Worm (Caenorhabditis elegans) whole organism, L4 larva: Measurements from ENCODE around the gene C07D8.6.

Experiments
- D1046.2 ChIP-seq: fragments of 200-800 bp; sonication (Bioruptor generic); IDR thresholded peaks from 2 replicates; pipeline ENCODE4 v1.3.6; 2022; ENCODE audit warnings: missing genetic modification characterization, missing compliant biosample characterization
- F10B5.3 ChIP-seq: sonication (generic microtip); optimal IDR thresholded peaks from 2 replicates; lab custom pipeline; 2016; ENCODE audit warnings: mild to moderate bottlenecking, missing genetic modification characterization, missing compliant biosample characterization
- F44E2.7 ChIP-seq: fragments of 200-800 bp; sonication (Bioruptor generic); IDR thresholded peaks from 2 replicates; pipeline ENCODE4 v2.1.2; 2022; ENCODE audit warnings: missing genetic modification characterization, missing compliant biosample characterization
- T26A8.4 ChIP-seq: fragments of 200-800 bp; sonication (Bioruptor generic); IDR thresholded peaks from 2 replicates; pipeline ENCODE4 v1.3.6; 2022; ENCODE audit warnings: missing genetic modification characterization, missing compliant biosample characterization
- Y75B8A.6 ChIP-seq: fragments of 200-800 bp; sonication (Bioruptor generic); IDR thresholded peaks from 2 replicates; pipeline ENCODE4 v1.3.6; 2022; ENCODE audit warnings: missing genetic modification reagents, missing genetic modification characterization, missing compliant biosample characterization
- ZK337.2 ChIP-seq: fragments of 200-800 bp; sonication (Bioruptor generic); IDR thresholded peaks from 2 replicates; pipeline ENCODE4 v1.3.6; 2022; ENCODE audit warnings: missing genetic modification reagents, missing genetic modification characterization, missing compliant biosample characterization
- aha-1 ChIP-seq: fragments of 150-350 bp; peaks from one replicate; lab custom pipeline; 2014; ENCODE audit warnings: missing biosample characterization, missing genetic modification characterization
- ama-1 ChIP-seq: fragments of 150-350 bp; optimal IDR thresholded peaks from 2 replicates; lab custom pipeline; 2014; ENCODE audit warnings: inconsistent platforms, mixed read lengths
- arid-1 ChIP-seq: fragments of 200-800 bp; sonication (Bioruptor generic); conservative IDR thresholded peaks from 2 replicates; pipeline ENCODE4 v1.3.6; 2022; ENCODE audit warnings: missing genetic modification reagents, missing genetic modification characterization, missing compliant biosample characterization
- ceh-20 ChIP-seq: fragments of 200-800 bp; sonication (Bioruptor generic); IDR thresholded peaks from 2 replicates; pipeline ENCODE4 v1.3.6; 2022; ENCODE audit warnings: missing genetic modification reagents, missing genetic modification characterization, missing compliant biosample characterization
- ceh-44 ChIP-seq: fragments of 200-800 bp; sonication (Bioruptor generic); IDR thresholded peaks from 2 replicates; pipeline ENCODE4 v1.3.6; 2022; ENCODE audit warnings: missing genetic modification reagents, missing genetic modification characterization, missing compliant biosample characterization
- ceh-62 ChIP-seq: sonication (generic microtip); optimal IDR thresholded peaks from 2 replicates; lab custom pipeline; 2017; ENCODE audit warnings: missing biosample characterization, missing genetic modification characterization
- cey-2 ChIP-seq: sonication (generic microtip); optimal IDR thresholded peaks from 3 replicates; lab custom pipeline; 2017; ENCODE audit warnings: missing genetic modification characterization, mild to moderate bottlenecking, missing compliant biosample characterization, antibody characterized with exemption, borderline replicate concordance; ENCODE audit not compliant: insufficient read depth
- ctbp-1 ChIP-seq: fragments of 200-800 bp; sonication (Bioruptor generic); IDR thresholded peaks from 2 replicates; pipeline ENCODE4 v1.3.6; 2022; ENCODE audit warnings: missing genetic modification reagents, missing genetic modification characterization, missing compliant biosample characterization
- daf-16 ChIP-seq, 3 experiments: sonication (generic microtip); optimal IDR thresholded peaks; 2 replicates each; lab custom pipeline; 2016 to 2017; ENCODE audit warnings: missing genetic modification characterization in 3 of 3, missing genetic modification reagents in 3 of 3, mild to moderate bottlenecking in 2 of 3, missing compliant biosample characterization in 2 of 3, missing biosample characterization in 1 of 3, moderate library complexity in 1 of 3
- daf-8 ChIP-seq: fragments of 200-800 bp; sonication (Bioruptor generic); IDR thresholded peaks from 2 replicates; pipeline ENCODE4 v1.3.6; 2022; ENCODE audit warnings: missing genetic modification characterization, missing compliant biosample characterization
- dpl-1 ChIP-seq: fragments of 150-350 bp; optimal IDR thresholded peaks from 2 replicates; lab custom pipeline; 2014; ENCODE audit warnings: missing biosample characterization, missing genetic modification reagents, missing genetic modification characterization
- duxl-1 ChIP-seq: sonication (generic microtip); optimal IDR thresholded peaks from 2 replicates; lab custom pipeline; 2016; ENCODE audit warnings: mild to moderate bottlenecking, missing genetic modification characterization, moderate library complexity, missing compliant biosample characterization; ENCODE audit not compliant: poor library complexity
- dve-1 ChIP-seq: sonication (generic microtip); optimal IDR thresholded peaks from 2 replicates; lab custom pipeline; 2017; ENCODE audit warnings: antibody characterized with exemption, mild to moderate bottlenecking, missing genetic modification characterization, missing compliant biosample characterization; ENCODE audit not compliant: insufficient read depth
- egl-43 ChIP-seq: fragments of 200-800 bp; sonication (Bioruptor generic); IDR thresholded peaks from 2 replicates; pipeline ENCODE4 v1.3.6; 2022; ENCODE audit warnings: missing genetic modification reagents, missing genetic modification characterization, missing compliant biosample characterization
- hif-1 ChIP-seq, 2 experiments: sonication (generic microtip); optimal IDR thresholded peaks; 2 replicates each; lab custom pipeline; 2016 to 2017; ENCODE audit warnings: missing compliant biosample characterization in 2 of 2, missing genetic modification characterization in 2 of 2, missing genetic modification reagents in 2 of 2, missing genotype in 2 of 2, mild to moderate bottlenecking in 1 of 2
- hlh-30 ChIP-seq: sonication (generic microtip); optimal IDR thresholded peaks from 2 replicates; lab custom pipeline; 2017; ENCODE audit warnings: antibody characterized with exemption, mild to moderate bottlenecking, missing genetic modification characterization, missing compliant biosample characterization; ENCODE audit not compliant: insufficient read depth
- hmg-1.1 ChIP-seq: fragments of 200-800 bp; sonication (Bioruptor generic); IDR thresholded peaks from 2 replicates; pipeline ENCODE4 v1.3.6; 2022; ENCODE audit warnings: missing genetic modification reagents, missing genetic modification characterization, missing compliant biosample characterization
- jun-1 ChIP-seq: fragments of 150-350 bp; optimal IDR thresholded peaks from 2 replicates; lab custom pipeline; 2014; ENCODE audit warnings: missing biosample characterization, missing genetic modification reagents, missing genetic modification characterization
- lim-7 ChIP-seq: fragments of 200-800 bp; sonication (Bioruptor generic); IDR thresholded peaks from 2 replicates; pipeline ENCODE4 v1.3.6; 2022; ENCODE audit warnings: missing genetic modification characterization, missing compliant biosample characterization
- lin-1 ChIP-seq: fragments of 200-800 bp; sonication (Bioruptor generic); IDR thresholded peaks from 2 replicates; pipeline ENCODE4 v1.3.6; 2022; ENCODE audit warnings: missing genetic modification reagents, missing genetic modification characterization, missing compliant biosample characterization
- mdl-1 ChIP-seq, 2 experiments: fragments of 150-350 bp in 1 of 2; sonication (generic microtip) in 1 of 2; optimal IDR thresholded peaks; 2 replicates each; lab custom pipeline; 2014 to 2017; ENCODE audit warnings: missing biosample characterization in 2 of 2, missing genetic modification characterization in 2 of 2
- mes-2 ChIP-seq: sonication (generic microtip); optimal IDR thresholded peaks from 2 replicates; lab custom pipeline; 2016; ENCODE audit warnings: missing genotype, mild to moderate bottlenecking, missing genetic modification characterization, missing compliant biosample characterization; ENCODE audit not compliant: poor library complexity, severe bottlenecking
- mxl-3 ChIP-seq: fragments of 200-800 bp; sonication (Bioruptor generic); optimal IDR thresholded peaks from 2 replicates; lab custom pipeline; 2018; ENCODE audit warnings: mild to moderate bottlenecking, missing genetic modification characterization, missing compliant biosample characterization
- nhr-11 ChIP-seq: fragments of 150-350 bp; optimal IDR thresholded peaks from 2 replicates; lab custom pipeline; 2014; ENCODE audit warnings: missing biosample characterization, missing genetic modification characterization
- nhr-111 ChIP-seq: fragments of 200-800 bp; sonication (Bioruptor generic); optimal IDR thresholded peaks from 2 replicates; lab custom pipeline; 2018; ENCODE audit warnings: mild to moderate bottlenecking, missing genetic modification characterization, missing compliant biosample characterization
- nhr-25 ChIP-seq: sonication (generic microtip); optimal IDR thresholded peaks from 2 replicates; lab custom pipeline; 2017; ENCODE audit warnings: missing genetic modification characterization, mild to moderate bottlenecking, missing compliant biosample characterization, antibody characterized with exemption, moderate library complexity, borderline replicate concordance; ENCODE audit not compliant: insufficient read depth
- nhr-28 ChIP-seq: fragments of 150-350 bp; optimal IDR thresholded peaks from 2 replicates; lab custom pipeline; 2014; ENCODE audit warnings: missing biosample characterization, missing genetic modification characterization
- nhr-48 ChIP-seq: sonication (generic microtip); optimal IDR thresholded peaks from 2 replicates; lab custom pipeline; 2016; ENCODE audit warnings: mild to moderate bottlenecking, missing genetic modification characterization, missing compliant biosample characterization
- pha-4 ChIP-seq, 2 experiments: fragments of 150-350 bp in 1 of 2; fragments of 200-800 bp in 1 of 2; sonication (Bioruptor generic) in 1 of 2; IDR thresholded peaks in 1 of 2; optimal IDR thresholded peaks in 1 of 2; 2 replicates each; pipeline versions ENCODE4 v1.3.6 to Lab custom; 2014 to 2022; ENCODE audit warnings: missing genetic modification characterization in 2 of 2, missing genetic modification reagents in 2 of 2, missing biosample characterization in 1 of 2, missing compliant biosample characterization in 1 of 2
- pqm-1 ChIP-seq: sonication (generic microtip); optimal IDR thresholded peaks from 2 replicates; lab custom pipeline; 2017; ENCODE audit warnings: missing biosample characterization, missing genetic modification characterization
- sdz-12 ChIP-seq: fragments of 200-800 bp; sonication (Bioruptor generic); optimal IDR thresholded peaks from 2 replicates; lab custom pipeline; 2018; ENCODE audit warnings: mild to moderate bottlenecking, missing genetic modification characterization, missing compliant biosample characterization
- skn-1 ChIP-seq: fragments of 150-350 bp; optimal IDR thresholded peaks from 2 replicates; lab custom pipeline; 2014; ENCODE audit warnings: missing biosample characterization, missing genetic modification characterization
- snpc-1.2 ChIP-seq: fragments of 200-800 bp; sonication (Bioruptor generic); IDR thresholded peaks from 2 replicates; pipeline ENCODE4 v1.3.6; 2022; ENCODE audit warnings: missing genetic modification reagents, missing genetic modification characterization, missing compliant biosample characterization
- snpc-4 ChIP-seq: fragments of 150-350 bp; optimal IDR thresholded peaks from 2 replicates; lab custom pipeline; 2014; ENCODE audit warnings: missing biosample characterization, missing genetic modification characterization
- tra-1 ChIP-seq: fragments of 200-800 bp; sonication (Bioruptor generic); IDR thresholded peaks from 2 replicates; pipeline ENCODE4 v1.3.6; 2022; ENCODE audit warnings: missing genetic modification reagents, missing genetic modification characterization, missing compliant biosample characterization
- unc-62 ChIP-seq, 3 experiments: fragments of 150-350 bp in 1 of 3; sonication (generic microtip); optimal IDR thresholded peaks in 2 of 3; peaks in 1 of 3; 1 replicate in 1 of 3; 2 replicates in 2 of 3; lab custom pipeline; 2014 to 2017; ENCODE audit warnings: missing biosample characterization in 3 of 3, missing genetic modification characterization in 3 of 3, missing genetic modification reagents in 3 of 3, missing genotype in 1 of 3
- vab-7 ChIP-seq: fragments of 200-800 bp; sonication (Bioruptor generic); IDR thresholded peaks from 2 replicates; pipeline ENCODE4 v1.3.6; 2022; ENCODE audit warnings: missing genetic modification reagents, missing genetic modification characterization, missing compliant biosample characterization
- zfp-2 ChIP-seq: sonication (generic microtip); optimal IDR thresholded peaks from 2 replicates; lab custom pipeline; 2016; ENCODE audit warnings: mild to moderate bottlenecking, missing genetic modification characterization, missing compliant biosample characterization

C07D8.6 gene

ce11 chrX:7334302-7334724 is 7.0 kb upstream of the C07D8.6 start, which contains the start of gene epg-7 (continued):
- TF ChIP-seq hlh-30, result peak; percentile 100
- TF ChIP-seq egl-43 (GFP tag; lab: Robert Waterston, UW), result peak; percentile 91
- peak; percentile 92 for TF ChIP-seq nhr-25
- TF ChIP-seq lim-7 (GFP tag; lab: Robert Waterston, UW), result peak; percentile 64; the same call in 1 of the 2 replicates
- TF ChIP-seq dve-1 (tag; lab: Kevin White, UChicago), result peak; percentile 96
- peak; percentile 83 for TF ChIP-seq jun-1
- TF ChIP-seq D1046.2 (GFP tag; lab: Robert Waterston, UW), result no peak
- no peak for TF ChIP-seq snpc-1.2
- TF ChIP-seq nhr-48 (tag; lab: Kevin White, UChicago), result peak; percentile 88
- TF ChIP-seq ZK337.2 (GFP tag; lab: Robert Waterston, UW), result no peak
- TF ChIP-seq snpc-4 (tag; lab: Kevin White, UChicago), result no peak
- peak; percentile 99 for TF ChIP-seq aha-1 (tag; lab: Kevin White, UChicago)
- peak; percentile 24 for TF ChIP-seq ama-1 (lab: Kevin White, UChicago)
- TF ChIP-seq T26A8.4 (GFP tag; lab: Robert Waterston, UW), result peak; percentile 91
- peak in 1 of 2 experiments; percentile 100 for TF ChIP-seq unc-62 (GFP tag; optimal IDR thresholded peaks at IDR 0.05 in 1 of 2; lab: Kevin White, UChicago)
- no peak for TF ChIP-seq unc-62 (tag; optimal IDR thresholded peaks at IDR 0.05; lab: Kevin White, UChicago)
- TF ChIP-seq, all 104 proteins: peak for 65

ce11 chrX:7340394-7340793 is 915 bp upstream of the C07D8.6 start:
- TF ChIP-seq egl-43 (GFP tag; lab: Robert Waterston, UW) (peak; percentile 46; the same call in 1 of the 2 replicates), Y75B8A.6 (no peak), hmg-1.1 (no peak), unc-62 (GFP tag; optimal IDR thresholded peaks at IDR 0.05 in 1 of 2; lab: Kevin White, UChicago) (peak in 1 of 2 experiments; percentile 3), unc-62 (tag; optimal IDR thresholded peaks at IDR 0.05; lab: Kevin White, UChicago) (no peak), ceh-20 (GFP tag; lab: Robert Waterston, UW) (no peak), daf-8 (GFP tag; lab: Robert Waterston, UW) (no peak), lin-1 (GFP tag; lab: Robert Waterston, UW) (no peak), mdl-1 (tag; optimal IDR thresholded peaks at IDR 0.05; lab: Kevin White, UChicago) (no peak), hlh-30 (peak; percentile 12), hif-1 (tag; optimal IDR thresholded peaks at IDR 0.05; lab: Kevin White, UChicago) (peak in 1 of 2 experiments; percentile 10), nhr-28 (no peak), nhr-25 (no peak), dpl-1 (peak; percentile 30), mes-2 (tag; lab: Kevin White, UChicago) (peak; percentile 56), duxl-1 (peak; percentile 36), ceh-44 (GFP tag; lab: Robert Waterston, UW) (no peak), nhr-11 (tag; lab: Kevin White, UChicago) (no peak), sdz-12 (GFP tag; lab: Kevin White, UChicago) (no peak), skn-1 (tag; lab: Kevin White, UChicago) (no peak)
- TF ChIP-seq, all 104 proteins: peak for 7

ce11 chrX:7343218-7343617 is 1.9 kb downstream of the C07D8.6 start:
- TF ChIP-seq pqm-1 (peak; percentile 80), daf-16 (GFP tag; optimal IDR thresholded peaks at IDR 0.05; lab: Kevin White, UChicago) (no peak), daf-16 (tag; optimal IDR thresholded peaks at IDR 0.05; lab: Kevin White, UChicago) (peak; percentile 90), nhr-28 (peak; percentile 63), dve-1 (tag; lab: Kevin White, UChicago) (peak; percentile 2), zfp-2 (tag; lab: Kevin White, UChicago) (no peak), F44E2.7 (no peak), hlh-30 (peak; percentile 8)

ce11 chrX:7343747-7344146 is 2.4 kb downstream of the C07D8.6 start, which contains the start of gene C07D8.5:
C07D8.5 (plus strand) TSS chrX:7344047.
- TF ChIP-seq nhr-48 (tag; lab: Kevin White, UChicago), result no peak
- no peak for TF ChIP-seq ceh-62 (tag; lab: Kevin White, UChicago)
- TF ChIP-seq mxl-3 (GFP tag; lab: Kevin White, UChicago), result no peak
- no peak for TF ChIP-seq tra-1 (GFP tag; lab: Robert Waterston, UW)
- TF ChIP-seq pha-4 (GFP tag; IDR thresholded peaks at IDR 0.05; lab: Robert Waterston, UW), result no peak
- no peak for TF ChIP-seq pha-4 (tag; optimal IDR thresholded peaks at IDR 0.05; lab: Kevin White, UChicago)
- no peak for TF ChIP-seq hmg-1.1
- TF ChIP-seq F10B5.3 (tag; lab: Kevin White, UChicago), result no peak
- no peak for TF ChIP-seq cey-2 (tag; lab: Kevin White, UChicago)
- no peak for TF ChIP-seq ctbp-1 (GFP tag; lab: Robert Waterston, UW)
- TF ChIP-seq dpl-1, result no peak
- no peak for TF ChIP-seq nhr-111
- no peak for TF ChIP-seq vab-7 (GFP tag; lab: Robert Waterston, UW)
- no peak for TF ChIP-seq arid-1 (GFP tag; lab: Robert Waterston, UW)
- TF ChIP-seq aha-1 (tag; lab: Kevin White, UChicago), result no peak
